Fruit fly (Drosophila melanogaster) whole organism: ENCODE measurements around the gene CG31693.
A peak's percentile ranks its signal among the peaks of the same experiment; 100 is the strongest.

ENCODE experiments used
- CG8478 ChIP-seq: fragments of >200 bp; optimal IDR thresholded peaks from 2 replicates; lab custom pipeline; 2018; ENCODE audit warnings: inconsistent platforms
- Dll ChIP-seq: fragments of >200 bp; optimal IDR thresholded peaks from 2 replicates; lab custom pipeline; 2017
- EcR ChIP-seq, 2 experiments: fragments of >200 bp; optimal IDR thresholded peaks; 2 replicates each; lab custom pipeline; 2017; ENCODE audit warnings: missing biosample characterization in 2 of 2, missing genetic modification characterization in 2 of 2, missing genetic modification reagents in 2 of 2
- pan ChIP-seq: fragments of >200 bp; optimal IDR thresholded peaks from 2 replicates; lab custom pipeline; 2017
- psq ChIP-seq: fragments of >200 bp; optimal IDR thresholded peaks from 2 replicates; lab custom pipeline; 2017
- usp ChIP-seq: fragments of >200 bp; optimal IDR thresholded peaks from 2 replicates; lab custom pipeline; 2017; ENCODE audit warnings: missing biosample characterization, missing genetic modification characterization, mixed read lengths

Gene CG31693

DNA sequence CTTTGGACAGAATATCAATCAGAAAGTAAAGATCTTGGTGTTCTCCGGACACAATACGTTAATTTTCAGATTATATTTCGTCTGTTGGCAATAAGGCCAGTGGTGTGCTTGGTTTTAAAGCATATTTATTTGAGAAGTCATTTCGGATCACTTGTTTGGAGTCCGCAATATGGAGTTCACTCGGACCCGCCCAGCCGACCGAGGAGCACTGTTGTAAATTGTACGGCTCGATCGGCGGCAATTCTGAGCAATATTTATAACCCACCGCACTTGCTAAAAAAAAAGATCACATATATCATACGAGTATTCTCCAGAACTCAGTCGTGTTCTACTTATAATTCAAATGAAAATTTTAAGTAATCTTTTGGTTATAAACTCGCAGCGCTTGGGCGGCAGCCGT lies at the start of gene CG31693:
TSS of gene CG31693 (plus strand) at position 301 of the 400 bp plus-strand sequence.
- TF ChIP-seq usp (no peak), psq (lab: Kevin White, UChicago) (no peak), CG8478 (lab: Kevin White, UChicago) (no peak), EcR (GFP tag; optimal IDR thresholded peaks at IDR 0.05; lab: Kevin White, UChicago) (no peak), pan (lab: Kevin White, UChicago) (no peak), Dll (lab: Kevin White, UChicago) (no peak)

DNA sequence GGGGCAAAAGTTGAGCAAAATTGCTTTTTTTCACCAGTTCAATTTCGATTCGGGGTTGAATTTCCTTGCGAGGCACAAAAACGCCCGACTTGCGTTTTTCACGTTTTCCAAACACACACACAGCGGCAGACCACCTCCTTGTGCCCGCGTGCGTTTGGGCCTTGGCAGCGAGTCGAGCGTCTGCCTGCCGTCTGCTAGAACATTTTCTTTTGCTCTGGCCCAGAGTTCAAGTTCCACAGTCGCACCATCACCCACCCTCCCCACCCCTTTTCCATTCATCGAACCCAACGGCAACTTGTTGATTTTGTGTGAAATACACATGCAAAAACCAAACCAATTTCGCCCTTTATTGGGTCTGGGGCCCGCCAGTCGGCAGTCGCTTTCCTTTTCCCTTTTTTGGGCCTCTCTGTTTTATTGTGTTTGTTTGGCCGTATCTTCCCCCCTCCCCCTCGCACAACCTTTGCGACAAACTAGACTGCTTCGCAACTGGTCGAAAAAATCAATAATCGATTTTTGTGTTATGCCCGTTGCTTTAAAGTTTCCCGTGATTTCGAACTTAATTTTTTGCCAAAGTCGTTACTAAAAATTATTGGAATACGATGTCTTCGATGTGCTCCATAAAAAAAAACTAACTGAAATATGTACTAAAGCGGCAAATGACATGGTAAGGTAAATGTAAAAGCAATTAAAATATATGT lies 44.1 kb upstream of the CG31693 start:
- no peak for TF ChIP-seq EcR (GFP tag; optimal IDR thresholded peaks at IDR 0.05; lab: Kevin White, UChicago)
- TF ChIP-seq Dll (lab: Kevin White, UChicago), result no peak
- TF ChIP-seq psq (lab: Kevin White, UChicago), result no peak
- no peak for TF ChIP-seq pan (lab: Kevin White, UChicago)
- no peak for TF ChIP-seq CG8478 (lab: Kevin White, UChicago)
- no peak for TF ChIP-seq usp

DNA sequence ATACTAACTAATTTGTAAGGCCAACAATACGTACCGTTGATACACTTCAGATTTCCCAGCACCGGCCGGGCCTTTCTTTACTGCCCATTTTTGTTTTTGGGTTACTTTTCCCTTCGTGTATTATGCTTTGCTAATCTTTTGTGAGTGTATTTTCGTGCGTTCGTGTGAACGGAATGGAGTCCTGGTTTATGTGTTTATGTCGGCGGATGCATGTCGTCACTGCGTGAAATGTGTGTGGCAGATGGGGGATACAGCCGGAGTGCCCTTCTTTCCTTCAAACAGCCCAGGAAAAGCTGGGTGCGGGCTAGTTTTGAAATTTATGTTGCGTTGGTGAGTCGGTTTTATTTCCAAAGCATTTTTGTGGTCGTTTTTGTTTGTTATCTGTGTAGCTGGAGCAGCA lies 40.1 kb upstream of the CG31693 start:
- TF ChIP-seq pan (lab: Kevin White, UChicago) (no peak), Dll (lab: Kevin White, UChicago) (no peak), psq (lab: Kevin White, UChicago) (no peak), CG8478 (lab: Kevin White, UChicago) (no peak), usp (no peak), EcR (GFP tag; optimal IDR thresholded peaks at IDR 0.05; lab: Kevin White, UChicago) (no peak)

DNA sequence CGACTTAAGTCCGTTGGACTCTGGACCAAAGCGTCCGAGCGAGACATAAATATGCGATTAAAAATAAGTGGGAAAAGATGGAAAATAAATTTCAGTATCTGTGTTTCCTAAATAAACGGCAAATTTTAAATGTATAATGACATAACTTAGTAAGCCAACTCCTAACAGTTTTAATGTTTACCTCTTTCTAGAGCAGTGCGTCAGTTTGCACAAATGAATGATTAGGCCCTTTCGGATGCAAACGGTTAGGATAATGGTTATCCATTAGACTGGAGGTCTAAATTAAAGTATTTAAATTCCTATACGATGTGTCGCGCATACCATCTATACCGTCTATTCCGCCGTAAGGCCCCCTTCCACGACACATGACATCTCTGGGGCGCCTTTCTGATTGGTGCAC lies 22.2 kb upstream of the CG31693 start, which contains the start of gene CG2528:
TSS of gene CG2528 (minus strand) at position 101 of the 400 bp plus-strand sequence.
- no peak for TF ChIP-seq usp
- TF ChIP-seq Dll (lab: Kevin White, UChicago), result no peak
- TF ChIP-seq pan (lab: Kevin White, UChicago), result no peak
- no peak for TF ChIP-seq EcR (GFP tag; optimal IDR thresholded peaks at IDR 0.05; lab: Kevin White, UChicago)
- TF ChIP-seq CG8478 (lab: Kevin White, UChicago), result no peak
- TF ChIP-seq psq (lab: Kevin White, UChicago), result no peak

DNA sequence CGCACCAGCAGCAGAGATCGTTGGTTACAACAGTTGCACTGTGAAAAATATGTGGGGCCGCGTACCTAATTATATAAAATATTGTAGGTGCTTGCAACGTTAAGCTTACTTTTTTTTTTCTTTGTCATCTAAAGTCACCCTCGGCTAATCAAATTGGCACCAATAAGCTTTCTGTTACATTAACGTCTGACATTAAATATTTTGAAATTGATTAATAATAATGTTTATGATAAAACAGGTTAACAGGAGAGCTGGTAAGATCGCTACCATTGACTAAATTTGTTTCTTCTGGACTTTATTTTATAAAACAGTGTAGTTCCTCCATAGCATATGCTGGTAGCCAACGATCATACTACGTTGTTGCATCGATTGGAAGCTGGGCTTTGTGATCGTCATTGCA lies 21.6 kb upstream of the CG31693 start:
- TF ChIP-seq usp, result no peak
- TF ChIP-seq CG8478 (lab: Kevin White, UChicago), result no peak
- TF ChIP-seq psq (lab: Kevin White, UChicago), result no peak
- TF ChIP-seq pan (lab: Kevin White, UChicago), result no peak
- TF ChIP-seq Dll (lab: Kevin White, UChicago), result no peak
- no peak for TF ChIP-seq EcR (GFP tag; optimal IDR thresholded peaks at IDR 0.05; lab: Kevin White, UChicago)

DNA sequence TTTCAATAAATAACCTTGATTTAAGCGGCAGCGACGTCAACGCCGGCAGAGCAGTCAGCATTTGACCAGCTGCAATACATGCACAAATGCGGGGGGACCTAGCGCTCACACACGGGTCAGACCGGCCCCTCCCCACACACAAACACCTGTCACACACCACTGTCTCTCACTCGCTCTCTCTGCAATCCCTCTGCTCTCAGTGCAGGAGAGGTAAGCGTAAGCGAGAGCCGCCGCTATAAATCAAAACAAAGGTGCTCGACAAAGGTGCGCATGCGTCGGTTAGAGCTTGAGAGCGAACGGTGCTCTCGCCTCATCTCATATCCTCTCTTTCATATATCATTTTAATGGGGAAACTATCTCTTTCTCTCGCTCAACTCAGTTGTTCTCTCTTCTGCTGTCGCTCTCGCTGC lies 3.9 kb downstream of the CG31693 start, which contains the start of gene tio:
TSS of gene tio (plus strand) at position 348 of the 410 bp plus-strand sequence.
- TF ChIP-seq CG8478 (lab: Kevin White, UChicago) (no peak), Dll (lab: Kevin White, UChicago) (peak; percentile 96), psq (lab: Kevin White, UChicago) (no peak), usp (no peak)

DNA sequence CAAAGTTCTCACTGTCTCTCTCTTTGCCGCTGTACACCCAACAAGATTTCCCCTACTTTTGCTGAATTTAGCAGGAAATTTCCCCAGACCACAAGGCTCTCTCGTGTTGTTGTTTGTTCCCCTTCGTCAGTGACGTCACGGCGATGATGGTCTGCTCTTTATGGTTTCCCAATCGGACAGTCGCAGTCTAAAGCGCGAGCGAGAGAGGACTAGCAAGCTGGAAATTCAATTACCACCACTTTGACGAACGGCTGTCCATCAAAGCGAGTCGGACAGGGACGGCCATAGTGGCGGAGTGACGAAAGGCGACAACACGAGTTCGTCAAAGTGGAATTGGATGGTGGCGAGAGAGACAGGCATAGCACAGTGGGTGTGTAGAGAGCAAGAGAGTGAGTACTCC lies 9.4 kb downstream of the CG31693 start:
- TF ChIP-seq psq (lab: Kevin White, UChicago) (no peak), pan (lab: Kevin White, UChicago) (no peak), CG8478 (lab: Kevin White, UChicago) (peak; percentile 97), EcR (GFP tag; optimal IDR thresholded peaks at IDR 0.05; lab: Kevin White, UChicago) (peak in 1 of 2 experiments; percentile 29), Dll (lab: Kevin White, UChicago) (peak; percentile 72), usp (no peak)

DNA sequence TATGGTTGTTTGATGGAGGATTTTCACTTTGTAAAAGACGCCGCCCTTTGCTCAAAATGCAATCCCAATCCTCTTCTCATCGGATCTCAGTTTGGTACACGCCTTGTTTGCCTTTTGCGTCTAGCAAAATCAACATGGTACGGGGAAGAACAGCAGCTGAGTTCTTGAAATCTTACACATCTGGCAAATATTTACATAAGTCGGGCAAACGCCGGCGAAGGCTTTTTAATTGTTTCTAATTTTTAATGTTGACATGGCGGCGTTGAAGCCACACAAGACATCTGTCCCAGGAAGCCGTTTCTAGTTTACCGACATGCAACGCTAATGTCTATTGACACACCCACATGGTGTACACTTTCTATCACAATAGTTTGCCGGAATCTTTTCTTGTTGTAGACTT lies 21.9 kb downstream of the CG31693 start:
- TF ChIP-seq usp (no peak), psq (lab: Kevin White, UChicago) (no peak), pan (lab: Kevin White, UChicago) (no peak), EcR (GFP tag; optimal IDR thresholded peaks at IDR 0.05; lab: Kevin White, UChicago) (no peak), Dll (lab: Kevin White, UChicago) (no peak), CG8478 (lab: Kevin White, UChicago) (no peak)

DNA sequence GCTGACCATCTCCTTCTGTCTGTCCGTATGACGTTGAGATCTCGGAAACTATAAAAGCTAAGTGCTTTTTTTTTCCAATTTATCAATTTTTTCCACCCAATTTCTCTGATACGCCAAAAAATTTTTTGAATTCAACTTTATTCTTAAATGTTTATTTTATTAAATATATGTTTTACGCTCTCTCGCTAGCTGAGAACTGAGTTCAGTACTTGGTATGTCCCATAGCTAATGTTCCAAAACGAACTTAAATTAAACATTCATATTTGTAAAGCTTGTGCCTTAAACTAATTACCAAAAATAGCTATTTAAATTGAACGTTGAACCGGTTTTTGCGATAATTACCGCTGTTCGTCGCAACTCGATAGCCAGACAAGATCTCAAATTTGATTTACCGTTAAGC lies 22.6 kb downstream of the CG31693 start, which contains the start of gene Grl40a:
TSS of gene Grl40a (plus strand) at position 301 of the 400 bp plus-strand sequence.
- TF ChIP-seq EcR (GFP tag; optimal IDR thresholded peaks at IDR 0.05; lab: Kevin White, UChicago), result no peak

DNA sequence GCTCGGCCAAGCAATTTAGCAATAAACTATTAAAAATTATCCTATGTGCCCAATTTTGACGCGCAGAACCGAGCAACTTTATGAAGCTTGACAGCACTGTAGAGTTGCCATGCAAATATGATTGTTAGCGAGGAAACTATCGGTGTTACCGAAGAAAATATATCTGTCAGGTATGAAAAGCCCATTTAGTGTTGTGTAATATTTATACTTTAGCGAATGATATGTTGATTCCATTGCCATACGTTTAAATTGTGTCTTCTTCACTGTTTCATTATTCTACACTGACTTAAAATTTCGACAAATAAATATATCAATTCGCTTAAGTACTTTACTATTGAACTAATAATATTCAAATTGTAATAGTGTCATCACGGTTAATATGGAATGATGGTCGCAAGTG lies 28.8 kb downstream of the CG31693 start, which contains the start of gene CG31601:
TSS of gene CG31601 (minus strand) at position 101 of the 400 bp plus-strand sequence.
- no peak for TF ChIP-seq Dll (lab: Kevin White, UChicago)
- no peak for TF ChIP-seq pan (lab: Kevin White, UChicago)
- no peak for TF ChIP-seq EcR (GFP tag; optimal IDR thresholded peaks at IDR 0.05; lab: Kevin White, UChicago)
- TF ChIP-seq psq (lab: Kevin White, UChicago), result no peak
- TF ChIP-seq usp, result no peak
- TF ChIP-seq CG8478 (lab: Kevin White, UChicago), result no peak

DNA sequence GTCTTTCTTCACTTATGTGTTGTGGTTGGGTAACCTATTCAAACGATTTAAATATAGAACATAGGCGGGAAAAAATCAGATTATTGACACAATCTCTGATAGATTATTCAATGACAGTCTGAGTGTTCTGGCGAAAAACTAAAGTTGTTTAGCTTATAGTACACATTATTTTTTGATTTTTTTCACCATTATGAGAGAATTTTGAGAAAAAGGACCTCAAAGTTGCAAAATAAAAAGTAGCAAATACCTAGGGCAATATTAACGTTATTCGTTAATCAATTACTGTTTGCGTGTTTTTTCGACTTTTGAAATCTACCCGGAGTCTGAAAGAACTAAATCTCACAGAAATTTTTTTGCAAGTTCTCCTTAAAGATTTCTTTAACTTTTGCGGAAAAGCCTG lies 39.2 kb downstream of the CG31693 start, which contains the start of gene CG34173:
TSS of gene CG34173 (minus strand) at position 101 of the 400 bp plus-strand sequence.
- no peak for TF ChIP-seq Dll (lab: Kevin White, UChicago)
- no peak for TF ChIP-seq CG8478 (lab: Kevin White, UChicago)
- no peak for TF ChIP-seq usp
- no peak for TF ChIP-seq psq (lab: Kevin White, UChicago)
- no peak for TF ChIP-seq EcR (GFP tag; optimal IDR thresholded peaks at IDR 0.05; lab: Kevin White, UChicago)
- no peak for TF ChIP-seq pan (lab: Kevin White, UChicago)

DNA sequence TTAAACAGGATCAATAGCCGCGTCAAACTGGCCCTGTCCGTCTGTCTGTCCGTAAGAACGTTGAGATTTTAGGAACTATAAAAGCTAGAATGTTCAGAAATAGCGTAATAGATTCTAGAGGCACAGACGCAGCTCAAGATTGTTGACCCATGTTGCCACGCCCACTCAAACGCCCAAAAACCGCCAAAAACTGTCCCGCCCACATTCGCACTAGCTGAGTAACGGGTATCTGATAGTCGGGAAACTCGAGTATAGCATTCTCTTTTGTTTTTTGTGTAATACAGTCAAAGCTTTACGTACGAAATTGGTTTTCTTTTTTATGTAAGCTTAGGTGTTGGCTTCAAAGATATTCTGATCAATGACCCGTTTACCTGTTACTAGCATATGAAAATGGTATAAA lies 44.9 kb downstream of the CG31693 start:
- TF ChIP-seq psq (lab: Kevin White, UChicago) (no peak), Dll (lab: Kevin White, UChicago) (no peak), usp (no peak), pan (lab: Kevin White, UChicago) (no peak), EcR (GFP tag; optimal IDR thresholded peaks at IDR 0.05; lab: Kevin White, UChicago) (no peak), CG8478 (lab: Kevin White, UChicago) (no peak)
